ENCODE assay signal across 2 fruit fly cellular contexts in the genomic region with DNA sequence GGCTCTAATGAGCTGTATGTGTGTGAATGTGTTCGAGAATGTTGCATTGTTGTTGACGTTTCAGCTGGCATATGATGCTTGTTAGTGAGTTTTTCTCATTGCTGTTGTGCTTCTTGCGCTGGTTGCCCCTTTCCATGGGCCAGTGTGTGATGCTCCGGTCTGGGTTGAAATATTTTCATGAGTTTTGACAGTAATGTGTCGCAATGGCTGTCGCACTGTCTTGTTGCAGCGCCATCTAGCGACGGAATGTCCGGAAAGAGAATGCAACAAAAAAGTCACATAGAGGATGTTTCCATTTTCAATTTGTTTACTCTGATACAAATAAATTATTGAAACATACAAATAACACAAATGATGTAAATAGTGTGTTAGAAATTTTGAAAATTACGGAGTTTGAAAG.
TF ChIP-seq lines count a peak whose summit lies in the region.

No protein-coding gene starts in this region.

- peak; percentile 56 to 63 for TF ChIP-seq CTCF in S2 (optimal IDR thresholded peaks at IDR 0.05; lab: Kevin White, UChicago)
- peak; percentile 63 for TF ChIP-seq CTCF in whole organism, embryonic (GFP tag; optimal IDR thresholded peaks at IDR 0.05; lab: Kevin White, UChicago)

TF ChIP-seq in whole organism, embryonic, 481 proteins besides CTCF, POLR2A, EP300 and RAD21:
- peak; percentile 70 for TF ChIP-seq Ets65A (GFP tag; lab: Kevin White, UChicago)
- no peak for TF ChIP-seq HLHmδ (GFP tag; optimal IDR thresholded peaks at IDR 0.05; lab: Kevin White, UChicago)
- TF ChIP-seq Med (GFP tag; lab: Kevin White, UChicago), result no peak
- no peak for TF ChIP-seq Gug (GFP tag; IDR thresholded peaks at IDR 0.05; lab: Robert Waterston, UW)
- TF ChIP-seq Atf3 (GFP tag; optimal IDR thresholded peaks at IDR 0.05; lab: Kevin White, UChicago), result no peak
- no peak for TF ChIP-seq sd (tag; optimal IDR thresholded peaks at IDR 0.05; lab: Kevin White, UChicago)
- TF ChIP-seq CG11456 (GFP tag; IDR thresholded peaks at IDR 0.05; lab: Robert Waterston, UW), result 0 out of 3 replicates have a peak, but pooled peaks have one; percentile 10
